Fruit fly (Drosophila melanogaster): Measurements from ENCODE around the gene CG14618.

DNA sequence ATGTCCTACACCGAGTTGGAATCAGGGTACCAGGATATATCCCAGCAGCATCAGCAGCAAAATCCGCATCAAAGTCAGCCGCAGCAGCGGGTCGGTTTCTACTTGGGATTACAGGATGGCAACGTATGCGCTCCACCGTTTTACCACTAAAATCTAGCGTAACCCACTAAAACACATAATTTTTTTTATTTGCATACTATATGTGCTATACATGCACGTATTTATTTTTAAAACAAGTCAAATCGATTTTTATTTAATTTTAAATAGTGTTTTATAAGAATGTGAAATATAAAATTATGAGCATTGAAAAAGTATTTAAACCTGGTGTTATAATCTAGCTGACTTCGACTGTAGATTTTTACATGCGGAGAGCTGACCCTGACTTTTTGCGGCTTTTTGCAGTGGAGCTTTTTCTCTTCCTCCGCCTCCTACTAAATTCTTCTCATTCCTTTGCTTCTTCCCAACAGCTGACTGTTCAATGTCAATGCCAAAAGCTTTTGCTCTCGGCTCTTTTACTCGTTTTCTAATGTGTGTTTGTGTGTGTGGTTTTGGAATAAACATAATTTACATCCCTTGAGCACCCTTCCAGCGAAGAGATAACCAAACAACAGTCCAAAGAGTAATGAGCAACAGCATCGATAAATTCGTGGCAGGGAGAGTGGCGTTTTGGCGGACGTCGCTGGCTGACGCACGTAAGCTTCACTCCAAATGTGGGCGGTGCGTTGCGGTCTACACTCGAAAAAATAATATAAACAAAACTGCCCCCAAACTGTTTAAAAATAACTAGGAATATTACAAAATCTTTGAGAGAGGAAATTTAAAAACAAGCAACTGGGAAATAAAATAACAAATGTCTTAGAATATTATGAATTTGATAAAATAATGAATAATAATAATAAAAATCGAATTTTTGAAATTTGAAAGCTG, 14.4 kb downstream of the CG14618 start:
- TF ChIP-seq CG8319 (GFP tag; optimal IDR thresholded peaks at IDR 0.05) (no peak), Eip78C (GFP tag) (peak; percentile 88), Sox102F (GFP tag; optimal IDR thresholded peaks at IDR 0.05) (no peak), Blimp-1 (GFP tag; optimal IDR thresholded peaks at IDR 0.05) (no peak), topi (GFP tag; optimal IDR thresholded peaks at IDR 0.05) (peak; percentile 16), Sox14 (GFP tag; optimal IDR thresholded peaks at IDR 0.05) (no peak), Smox (GFP tag; optimal IDR thresholded peaks at IDR 0.05) (no peak), CG6276 (GFP tag; optimal IDR thresholded peaks at IDR 0.05) (peak; percentile 16), Gug (GFP tag; IDR thresholded peaks at IDR 0.05) (no peak), CG32006 (GFP tag; optimal IDR thresholded peaks at IDR 0.05) (peak; percentile 52)

Measured in whole organism, prepupa.